Worm (Caenorhabditis elegans) whole organism, L4 larva: Measurements from ENCODE around the gene hum-4.
"Not testable (repeated sequence)": the region's sequence is repeated elsewhere in the genome, so short reads cannot be mapped to it uniquely, and the experiment has no call there.

Experiments used
- F26F4.8 ChIP-seq: fragments of 200-800 bp; sonication (Bioruptor generic); conservative IDR thresholded peaks from 2 replicates; pipeline ENCODE4 v1.3.6; 2022; ENCODE audit warnings: missing genetic modification characterization, missing compliant biosample characterization
- F49E8.2 ChIP-seq: sonication (generic microtip); optimal IDR thresholded peaks from 2 replicates; lab custom pipeline; 2016; ENCODE audit warnings: missing compliant biosample characterization, mild to moderate bottlenecking, missing genetic modification characterization, borderline replicate concordance
- Y48G9A.11 ChIP-seq: fragments of 200-800 bp; sonication (Bioruptor generic); IDR thresholded peaks from 2 replicates; pipeline ENCODE4 v1.3.6; 2022; ENCODE audit warnings: missing genetic modification reagents, missing genetic modification characterization, missing compliant biosample characterization
- ZK546.5 ChIP-seq, 2 experiments: sonication (generic microtip); optimal IDR thresholded peaks; 2 replicates each; lab custom pipeline; 2017; ENCODE audit warnings: missing biosample characterization in 2 of 2, missing genetic modification characterization in 2 of 2
- aha-1 ChIP-seq: fragments of 150-350 bp; peaks from one replicate; lab custom pipeline; 2014; ENCODE audit warnings: missing biosample characterization, missing genetic modification characterization
- ceh-20 ChIP-seq: fragments of 200-800 bp; sonication (Bioruptor generic); IDR thresholded peaks from 2 replicates; pipeline ENCODE4 v1.3.6; 2022; ENCODE audit warnings: missing genetic modification reagents, missing genetic modification characterization, missing compliant biosample characterization
- daf-12 ChIP-seq: fragments of 150-350 bp; optimal IDR thresholded peaks from 2 replicates; lab custom pipeline; 2014; ENCODE audit warnings: missing biosample characterization, missing genetic modification reagents, missing genetic modification characterization
- daf-16 ChIP-seq, 3 experiments: sonication (generic microtip); optimal IDR thresholded peaks; 2 replicates each; lab custom pipeline; 2016 to 2017; ENCODE audit warnings: missing genetic modification characterization in 3 of 3, missing genetic modification reagents in 3 of 3, mild to moderate bottlenecking in 2 of 3, missing compliant biosample characterization in 2 of 3, missing biosample characterization in 1 of 3, moderate library complexity in 1 of 3
- dmd-8 ChIP-seq: fragments of 200-800 bp; sonication (Bioruptor generic); IDR thresholded peaks from 2 replicates; pipeline ENCODE4 v1.3.6; 2022; ENCODE audit warnings: missing genetic modification characterization, missing compliant biosample characterization
- dpl-1 ChIP-seq: fragments of 150-350 bp; optimal IDR thresholded peaks from 2 replicates; lab custom pipeline; 2014; ENCODE audit warnings: missing biosample characterization, missing genetic modification reagents, missing genetic modification characterization
- dve-1 ChIP-seq: sonication (generic microtip); optimal IDR thresholded peaks from 2 replicates; lab custom pipeline; 2017; ENCODE audit warnings: antibody characterized with exemption, mild to moderate bottlenecking, missing genetic modification characterization, missing compliant biosample characterization; ENCODE audit not compliant: insufficient read depth
- egl-27 ChIP-seq: sonication (generic microtip); optimal IDR thresholded peaks from 3 replicates; lab custom pipeline; 2017; ENCODE audit warnings: missing biosample characterization, missing genetic modification reagents, missing genetic modification characterization
- egl-43 ChIP-seq: fragments of 200-800 bp; sonication (Bioruptor generic); IDR thresholded peaks from 2 replicates; pipeline ENCODE4 v1.3.6; 2022; ENCODE audit warnings: missing genetic modification reagents, missing genetic modification characterization, missing compliant biosample characterization
- gei-8 ChIP-seq: fragments of 200-800 bp; sonication (Bioruptor generic); optimal IDR thresholded peaks from 2 replicates; lab custom pipeline; 2018; ENCODE audit warnings: mild to moderate bottlenecking, missing genetic modification characterization, missing compliant biosample characterization
- hlh-11 ChIP-seq: fragments of 200-800 bp; sonication (Bioruptor generic); optimal IDR thresholded peaks from 2 replicates; lab custom pipeline; 2018; ENCODE audit warnings: mild to moderate bottlenecking, missing genetic modification characterization, missing compliant biosample characterization
- lim-7 ChIP-seq: fragments of 200-800 bp; sonication (Bioruptor generic); IDR thresholded peaks from 2 replicates; pipeline ENCODE4 v1.3.6; 2022; ENCODE audit warnings: missing genetic modification characterization, missing compliant biosample characterization
- lin-13 ChIP-seq: fragments of 150-350 bp; optimal IDR thresholded peaks from 2 replicates; lab custom pipeline; 2014; ENCODE audit warnings: missing biosample characterization, missing genetic modification reagents, missing genetic modification characterization
- lin-15B ChIP-seq: fragments of 150-350 bp; sonication (generic microtip); optimal IDR thresholded peaks from 3 replicates; lab custom pipeline; 2014; ENCODE audit warnings: missing biosample characterization, missing genetic modification characterization
- lin-29 ChIP-seq: fragments of 200-800 bp; sonication (Bioruptor generic); IDR thresholded peaks from 2 replicates; pipeline ENCODE4 v1.3.6; 2022; ENCODE audit warnings: missing genetic modification reagents, missing genetic modification characterization, missing compliant biosample characterization
- lin-38 ChIP-seq: fragments of 200-800 bp; sonication (Bioruptor generic); IDR thresholded peaks from 2 replicates; pipeline ENCODE4 v1.3.6; 2022; ENCODE audit warnings: missing genetic modification reagents, missing genetic modification characterization, missing compliant biosample characterization
- lin-39 ChIP-seq: fragments of 150-350 bp; optimal IDR thresholded peaks from 2 replicates; lab custom pipeline; 2014; ENCODE audit warnings: missing biosample characterization, missing genetic modification reagents, missing genetic modification characterization
- madf-9 ChIP-seq: fragments of 200-800 bp; sonication (Bioruptor generic); conservative IDR thresholded peaks from 2 replicates; pipeline ENCODE4 v1.3.6; 2022; ENCODE audit warnings: missing genetic modification reagents, missing genetic modification characterization, missing compliant biosample characterization
- mdl-1 ChIP-seq, 2 experiments: fragments of 150-350 bp in 1 of 2; sonication (generic microtip) in 1 of 2; optimal IDR thresholded peaks; 2 replicates each; lab custom pipeline; 2014 to 2017; ENCODE audit warnings: missing biosample characterization in 2 of 2, missing genetic modification characterization in 2 of 2
- mxl-3 ChIP-seq: fragments of 200-800 bp; sonication (Bioruptor generic); optimal IDR thresholded peaks from 2 replicates; lab custom pipeline; 2018; ENCODE audit warnings: mild to moderate bottlenecking, missing genetic modification characterization, missing compliant biosample characterization
- nhr-10 ChIP-seq: fragments of 150-350 bp; optimal IDR thresholded peaks from 2 replicates; lab custom pipeline; 2014; ENCODE audit warnings: missing biosample characterization, missing genetic modification characterization
- nhr-102 ChIP-seq: sonication (generic microtip); optimal IDR thresholded peaks from 2 replicates; lab custom pipeline; 2016; ENCODE audit warnings: mild to moderate bottlenecking, missing genetic modification characterization, moderate library complexity, missing compliant biosample characterization
- nhr-11 ChIP-seq: fragments of 150-350 bp; optimal IDR thresholded peaks from 2 replicates; lab custom pipeline; 2014; ENCODE audit warnings: missing biosample characterization, missing genetic modification characterization
- nhr-111 ChIP-seq: fragments of 200-800 bp; sonication (Bioruptor generic); optimal IDR thresholded peaks from 2 replicates; lab custom pipeline; 2018; ENCODE audit warnings: mild to moderate bottlenecking, missing genetic modification characterization, missing compliant biosample characterization
- nhr-28 ChIP-seq: fragments of 150-350 bp; optimal IDR thresholded peaks from 2 replicates; lab custom pipeline; 2014; ENCODE audit warnings: missing biosample characterization, missing genetic modification characterization
- nhr-41 ChIP-seq: fragments of 200-800 bp; sonication (Bioruptor generic); IDR thresholded peaks from 2 replicates; pipeline ENCODE4 v1.3.6; 2022; ENCODE audit warnings: missing genetic modification reagents, missing genetic modification characterization, missing compliant biosample characterization
- nhr-76 ChIP-seq: fragments of 150-350 bp; optimal IDR thresholded peaks from 2 replicates; lab custom pipeline; 2014; ENCODE audit warnings: missing biosample characterization, missing genetic modification characterization
- nhr-77 ChIP-seq: fragments of 150-350 bp; optimal IDR thresholded peaks from 2 replicates; lab custom pipeline; 2014; ENCODE audit warnings: missing biosample characterization, missing genetic modification characterization
- sdz-12 ChIP-seq: fragments of 200-800 bp; sonication (Bioruptor generic); optimal IDR thresholded peaks from 2 replicates; lab custom pipeline; 2018; ENCODE audit warnings: mild to moderate bottlenecking, missing genetic modification characterization, missing compliant biosample characterization
- set-16 ChIP-seq: fragments of 200-800 bp; sonication (Bioruptor generic); IDR thresholded peaks from 2 replicates; pipeline ENCODE4 v1.3.6; 2022; ENCODE audit warnings: missing genetic modification reagents, missing genetic modification characterization, missing compliant biosample characterization
- skn-1 ChIP-seq: fragments of 150-350 bp; optimal IDR thresholded peaks from 2 replicates; lab custom pipeline; 2014; ENCODE audit warnings: missing biosample characterization, missing genetic modification characterization
- snpc-1.2 ChIP-seq: fragments of 200-800 bp; sonication (Bioruptor generic); IDR thresholded peaks from 2 replicates; pipeline ENCODE4 v1.3.6; 2022; ENCODE audit warnings: missing genetic modification reagents, missing genetic modification characterization, missing compliant biosample characterization
- snpc-4 ChIP-seq: fragments of 150-350 bp; optimal IDR thresholded peaks from 2 replicates; lab custom pipeline; 2014; ENCODE audit warnings: missing biosample characterization, missing genetic modification characterization
- spr-3 ChIP-seq: fragments of 200-800 bp; sonication (Bioruptor generic); optimal IDR thresholded peaks from 2 replicates; lab custom pipeline; 2018; ENCODE audit warnings: mild to moderate bottlenecking, missing genetic modification characterization, missing compliant biosample characterization
- tag-97 ChIP-seq: fragments of 200-800 bp; sonication (Bioruptor generic); IDR thresholded peaks from 2 replicates; pipeline ENCODE4 v1.3.6; 2022; ENCODE audit warnings: missing genetic modification characterization, missing compliant biosample characterization
- unc-39 ChIP-seq: sonication (generic microtip); optimal IDR thresholded peaks from 2 replicates; lab custom pipeline; 2017; ENCODE audit warnings: missing biosample characterization, missing genetic modification characterization
- unc-62 ChIP-seq, 3 experiments: fragments of 150-350 bp in 1 of 3; sonication (generic microtip); optimal IDR thresholded peaks in 2 of 3; peaks in 1 of 3; 1 replicate in 1 of 3; 2 replicates in 2 of 3; lab custom pipeline; 2014 to 2017; ENCODE audit warnings: missing biosample characterization in 3 of 3, missing genetic modification characterization in 3 of 3, missing genetic modification reagents in 3 of 3, missing genotype in 1 of 3
- zag-1 ChIP-seq: fragments of 150-350 bp; optimal IDR thresholded peaks from 2 replicates; lab custom pipeline; 2014; ENCODE audit warnings: missing biosample characterization, missing genetic modification characterization
- zfp-3 ChIP-seq: fragments of 200-800 bp; sonication (Bioruptor generic); conservative IDR thresholded peaks from 2 replicates; pipeline ENCODE4 v1.3.6; 2022; ENCODE audit warnings: missing genetic modification reagents, missing genetic modification characterization, missing compliant biosample characterization

hum-4 gene

ce11 chrX:11439740-11440139 is 6.4 kb upstream of the hum-4 start, which contains the start of gene F46C3.7:
Gene F46C3.7 (plus strand): TSS chrX:11440040.
- not testable (repeated sequence) for TF ChIP-seq sdz-12 (GFP tag; lab: Kevin White, UChicago); tag-97; skn-1 (tag; lab: Kevin White, UChicago)

ce11 chrX:11439006-11439405 is 5.6 kb upstream of the hum-4 start:
- 0 out of 2 replicates have a peak, but pooled peaks have one; percentile 5 for TF ChIP-seq set-16
- 0 out of 2 replicates have a peak, but pooled peaks have one; percentile 32 for TF ChIP-seq egl-43 (GFP tag; lab: Robert Waterston, UW)

ce11 chrX:11437716-11438115 is 4.3 kb upstream of the hum-4 start:
- TF ChIP-seq lim-7 (GFP tag; lab: Robert Waterston, UW) (no peak), dve-1 (tag; lab: Kevin White, UChicago) (no peak), nhr-102 (tag; lab: Kevin White, UChicago) (no peak), daf-12 (no peak), nhr-11 (tag; lab: Kevin White, UChicago) (no peak), unc-62 (GFP tag; optimal IDR thresholded peaks at IDR 0.05 in 1 of 2; lab: Kevin White, UChicago) (no peak), unc-62 (tag; optimal IDR thresholded peaks at IDR 0.05; lab: Kevin White, UChicago) (no peak), dmd-8 (GFP tag; lab: Robert Waterston, UW) (no peak), lin-39 (no peak), nhr-111 (GFP tag; lab: Kevin White, UChicago) (no peak), gei-8 (GFP tag; lab: Kevin White, UChicago) (no peak)

- TF ChIP-seq snpc-1.2 (GFP tag; lab: Robert Waterston, UW), result no peak
- TF ChIP-seq aha-1, result peak; percentile 95
These were observed 2.1 kb upstream of the hum-4 start for ce11 chrX:11435488-11435887.

- TF ChIP-seq aha-1 (peak; percentile 93), snpc-4 (no peak), zag-1 (no peak), spr-3 (no peak)
These were observed 5.8 kb downstream of the hum-4 start for ce11 chrX:11427550-11427949.

- TF ChIP-seq nhr-77 (tag; lab: Kevin White, UChicago) (no peak), ceh-20 (GFP tag; lab: Robert Waterston, UW) (no peak), nhr-11 (tag; lab: Kevin White, UChicago) (no peak), mdl-1 (tag; optimal IDR thresholded peaks at IDR 0.05; lab: Kevin White, UChicago) (no peak), aha-1 (peak; percentile 45), lin-29 (GFP tag; lab: Robert Waterston, UW) (no peak), daf-16 (GFP tag; optimal IDR thresholded peaks at IDR 0.05; lab: Kevin White, UChicago) (no peak), daf-16 (tag; optimal IDR thresholded peaks at IDR 0.05; lab: Kevin White, UChicago) (peak; percentile 86), F26F4.8 (no peak), ZK546.5 (tag; optimal IDR thresholded peaks at IDR 0.05; lab: Kevin White, UChicago) (no peak), egl-27 (tag; lab: Kevin White, UChicago) (no peak), Y48G9A.11 (GFP tag; lab: Robert Waterston, UW) (no peak), unc-39 (tag; lab: Kevin White, UChicago) (no peak), hlh-11 (tag; lab: Kevin White, UChicago) (peak; percentile 20), lin-13 (GFP tag; lab: Kevin White, UChicago) (no peak), madf-9 (no peak), dpl-1 (GFP tag; lab: Kevin White, UChicago) (no peak), zfp-3 (GFP tag; lab: Robert Waterston, UW) (no peak), nhr-10 (tag; lab: Kevin White, UChicago) (no peak), nhr-28 (tag; lab: Kevin White, UChicago) (peak; percentile 14), nhr-41 (GFP tag; lab: Robert Waterston, UW) (no peak), nhr-76 (tag; lab: Kevin White, UChicago) (no peak), lin-15B (tag; lab: Kevin White, UChicago) (no peak), mxl-3 (no peak), lin-38 (GFP tag; lab: Robert Waterston, UW) (no peak), F49E8.2 (tag; lab: Kevin White, UChicago) (no peak), skn-1 (tag; lab: Kevin White, UChicago) (no peak)
These were observed 6.7 kb downstream of the hum-4 start for ce11 chrX:11426647-11427046.
